Worm (Caenorhabditis elegans): ENCODE measurements around the gene R144.6.

Gene R144.6

ce11 chrIII:5012460-5012859, 7.9 kb upstream of the R144.6 start:
- no peak for TF ChIP-seq F13H6.1 (tag; optimal IDR thresholded peaks at IDR 0.05)
- TF ChIP-seq unc-55 (GFP tag; optimal IDR thresholded peaks at IDR 0.05): no peak
- TF ChIP-seq nhr-129 (tag; optimal IDR thresholded peaks at IDR 0.05): no peak
- TF ChIP-seq egl-27 (tag; optimal IDR thresholded peaks at IDR 0.05): no peak
- no peak for TF ChIP-seq ztf-4 (tag; optimal IDR thresholded peaks at IDR 0.05)
- no peak for TF ChIP-seq ZK546.5 (tag; optimal IDR thresholded peaks at IDR 0.05)
- TF ChIP-seq gmeb-1 (tag; optimal IDR thresholded peaks at IDR 0.05): no peak
- TF ChIP-seq nhr-6 (tag; optimal IDR thresholded peaks at IDR 0.05): no peak
- TF ChIP-seq mdl-1 (tag; optimal IDR thresholded peaks at IDR 0.05): no peak
- no peak for TF ChIP-seq sma-9 (GFP tag; optimal IDR thresholded peaks at IDR 0.05)
- no peak for TF ChIP-seq sma-9 (tag; optimal IDR thresholded peaks at IDR 0.05)
- TF ChIP-seq ceh-16 (tag; optimal IDR thresholded peaks at IDR 0.05): no peak
- TF ChIP-seq elt-3 (tag; optimal IDR thresholded peaks at IDR 0.05): no peak
- TF ChIP-seq nhr-77 (tag; optimal IDR thresholded peaks at IDR 0.05): no peak
- TF ChIP-seq dmd-4 (tag; optimal IDR thresholded peaks at IDR 0.05): no peak

ce11 chrIII:5010723-5011122, 6.2 kb upstream of the R144.6 start:
- TF ChIP-seq ztf-4 (tag; optimal IDR thresholded peaks at IDR 0.05) (no peak), sma-9 (GFP tag; optimal IDR thresholded peaks at IDR 0.05) (no peak), sma-9 (tag; optimal IDR thresholded peaks at IDR 0.05) (no peak), sma-3 (GFP tag; optimal IDR thresholded peaks at IDR 0.05) (no peak), nhr-25 (tag; optimal IDR thresholded peaks at IDR 0.05) (no peak), skn-1 (tag; optimal IDR thresholded peaks at IDR 0.05) (no peak), elt-3 (tag; optimal IDR thresholded peaks at IDR 0.05) (no peak)

- TF ChIP-seq mdl-1 (tag; optimal IDR thresholded peaks at IDR 0.05) (no peak), aly-2 (tag; optimal IDR thresholded peaks at IDR 0.05) (peak; percentile 2), nhr-77 (tag; optimal IDR thresholded peaks at IDR 0.05) (no peak), mbf-1 (tag; optimal IDR thresholded peaks at IDR 0.05) (no peak), sma-9 (GFP tag; optimal IDR thresholded peaks at IDR 0.05) (no peak), sma-9 (tag; optimal IDR thresholded peaks at IDR 0.05) (no peak), skn-1 (tag; optimal IDR thresholded peaks at IDR 0.05) (no peak)
Measured at ce11 chrIII:5008730-5009129, 4.2 kb upstream of the R144.6 start, which contains the start of gene R144.11. Gene R144.11 (minus strand): TSS chrIII:5008830.

ce11 chrIII:5006881-5007280, 2.4 kb upstream of the R144.6 start, which contains the start of gene R144.12:
Gene R144.12 (minus strand): TSS chrIII:5006981.
- TF ChIP-seq lin-11 (tag; optimal IDR thresholded peaks at IDR 0.05): no peak

ce11 chrIII:5002231-5002630, 2.3 kb downstream of the R144.6 start, which contains the start of gene R144.10:
Gene R144.10 (minus strand): TSS chrIII:5002331.
- TF ChIP-seq ceh-16 (tag; optimal IDR thresholded peaks at IDR 0.05) (no peak), nhr-237 (tag; optimal IDR thresholded peaks at IDR 0.05) (no peak), ama-1 (optimal IDR thresholded peaks at IDR 0.05) (no peak), snpc-4 (tag; optimal IDR thresholded peaks at IDR 0.05) (no peak), elt-3 (tag; optimal IDR thresholded peaks at IDR 0.05) (no peak), nhr-77 (tag; optimal IDR thresholded peaks at IDR 0.05) (no peak), sem-4 (tag; optimal IDR thresholded peaks at IDR 0.05) (no peak), dmd-4 (tag; optimal IDR thresholded peaks at IDR 0.05) (no peak)

ce11 chrIII:4998956-4999425, 5.5 kb downstream of the R144.6 start, which contains the start of gene smcr-8:
Gene smcr-8 (plus strand): TSS chrIII:4999375.
- TF ChIP-seq sma-3 (GFP tag; optimal IDR thresholded peaks at IDR 0.05) (no peak), sem-4 (tag; optimal IDR thresholded peaks at IDR 0.05) (no peak), lsy-2 (tag; optimal IDR thresholded peaks at IDR 0.05) (peak in 1 of 2 experiments; percentile 11)

ce11 chrIII:4998111-4998859, 6.2 kb downstream of the R144.6 start, which contains the start of gene tmem-131:
Gene tmem-131 (minus strand): TSS chrIII:4998161.
- TF ChIP-seq gmeb-1 (tag; optimal IDR thresholded peaks at IDR 0.05): no peak
- TF ChIP-seq lin-11 (tag; optimal IDR thresholded peaks at IDR 0.05): no peak
- TF ChIP-seq nhr-25 (tag; optimal IDR thresholded peaks at IDR 0.05): peak; percentile 66
- no peak for TF ChIP-seq R02D3.7 (tag; optimal IDR thresholded peaks at IDR 0.05)
- TF ChIP-seq unc-62 (GFP tag; optimal IDR thresholded peaks at IDR 0.05): no peak
- TF ChIP-seq blmp-1 (tag; optimal IDR thresholded peaks at IDR 0.05; ENCODE audit: insufficient read depth): peak; percentile 20
- no peak for TF ChIP-seq nhr-10 (tag; optimal IDR thresholded peaks at IDR 0.05)
- TF ChIP-seq unc-55 (GFP tag; optimal IDR thresholded peaks at IDR 0.05): no peak
- TF ChIP-seq C34F6.9 (tag; optimal IDR thresholded peaks at IDR 0.05): no peak
- TF ChIP-seq mdl-1 (tag; optimal IDR thresholded peaks at IDR 0.05): no peak
- TF ChIP-seq aly-2 (tag; optimal IDR thresholded peaks at IDR 0.05): no peak
- TF ChIP-seq sem-4 (tag; optimal IDR thresholded peaks at IDR 0.05): no peak
- TF ChIP-seq fos-1 (tag; optimal IDR thresholded peaks at IDR 0.05): peak; percentile 34
- TF ChIP-seq elt-1 (tag; optimal IDR thresholded peaks at IDR 0.05): no peak
- no peak for TF ChIP-seq mbf-1 (tag; optimal IDR thresholded peaks at IDR 0.05)
- no peak for TF ChIP-seq nhr-77 (tag; optimal IDR thresholded peaks at IDR 0.05)
- no peak for TF ChIP-seq ztf-4 (tag; optimal IDR thresholded peaks at IDR 0.05)
- no peak for TF ChIP-seq unc-39 (tag; optimal IDR thresholded peaks at IDR 0.05)
- no peak for TF ChIP-seq dmd-4 (tag; optimal IDR thresholded peaks at IDR 0.05)
- peak; percentile 32 for TF ChIP-seq nhr-21 (tag; optimal IDR thresholded peaks at IDR 0.05)
- no peak for TF ChIP-seq mab-5 (tag; optimal IDR thresholded peaks at IDR 0.05)
- TF ChIP-seq nhr-129 (tag; optimal IDR thresholded peaks at IDR 0.05): peak; percentile 27
- TF ChIP-seq nhr-23 (tag; optimal IDR thresholded peaks at IDR 0.05): no peak
- TF ChIP-seq sma-3 (GFP tag; optimal IDR thresholded peaks at IDR 0.05): peak; percentile 43

All from whole organism, L2 larva.